Fruit fly (Drosophila melanogaster) whole organism: ENCODE measurements around the gene SrpRbeta.

Source experiments
- CG8478 ChIP-seq: fragments of >200 bp; optimal IDR thresholded peaks from 2 replicates; lab custom pipeline; 2018; ENCODE audit warnings: inconsistent platforms
- psq ChIP-seq: fragments of >200 bp; optimal IDR thresholded peaks from 2 replicates; lab custom pipeline; 2017
- usp ChIP-seq: fragments of >200 bp; optimal IDR thresholded peaks from 2 replicates; lab custom pipeline; 2017; ENCODE audit warnings: missing biosample characterization, missing genetic modification characterization, mixed read lengths

DNA sequence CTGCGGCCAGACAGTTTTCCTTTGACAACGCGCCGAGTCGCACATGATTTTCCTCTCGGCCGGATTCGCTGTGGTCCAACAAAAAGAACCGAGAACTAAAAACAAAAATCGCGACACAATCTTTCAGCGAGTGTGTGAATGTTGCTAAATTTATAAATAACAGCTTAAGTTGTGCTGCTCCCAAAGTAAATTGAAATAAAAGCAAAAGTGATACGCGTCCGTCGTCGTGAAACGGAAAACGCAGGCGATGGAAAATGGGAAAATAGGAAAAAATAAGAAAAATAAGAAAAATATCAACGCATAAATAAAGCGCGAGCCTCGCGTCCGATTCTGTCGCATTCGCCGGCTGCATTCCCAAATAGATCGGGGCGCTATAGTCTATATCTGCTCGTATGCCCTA, 33.6 kb upstream of the SrpRbeta start, which contains the start of gene Fhos:
- TF ChIP-seq CG8478 (lab: Kevin White, UChicago), result no peak
- no peak for TF ChIP-seq psq (lab: Kevin White, UChicago)
- TF ChIP-seq usp (GFP tag; lab: Kevin White, UChicago), result no peak
